Fruit fly (Drosophila melanogaster) whole organism, wandering third instar larva: Measurements from ENCODE around the gene BicD.

Experiments used
- Abd-B ChIP-seq: fragments of >200 bp; optimal IDR thresholded peaks from 2 replicates; lab custom pipeline; 2017; ENCODE audit warnings: missing biosample characterization, missing genetic modification characterization
- CG32264 ChIP-seq: fragments of 200-800 bp; sonication (Bioruptor generic); optimal IDR thresholded peaks from 2 replicates; lab custom pipeline; 2016; ENCODE audit warnings: missing biosample characterization, missing genetic modification characterization
- CG9705 ChIP-seq: fragments of 200-800 bp; sonication (Bioruptor generic); optimal IDR thresholded peaks from 2 replicates; lab custom pipeline; 2018; ENCODE audit warnings: missing biosample characterization, mild to moderate bottlenecking, missing genetic modification characterization
- CrebA ChIP-seq: fragments of 200-800 bp; sonication (Bioruptor generic); optimal IDR thresholded peaks from 2 replicates; lab custom pipeline; 2016; ENCODE audit warnings: missing biosample characterization, mild to moderate bottlenecking, missing genetic modification characterization, borderline replicate concordance
- Dfd ChIP-seq: fragments of >200 bp; optimal IDR thresholded peaks from 2 replicates; lab custom pipeline; 2017; ENCODE audit warnings: missing biosample characterization, missing genetic modification characterization
- Dif ChIP-seq: fragments of 200-275, 200-300 bp; sonication (Bioruptor generic); optimal IDR thresholded peaks from 2 replicates; lab custom pipeline; 2018; ENCODE audit warnings: missing biosample characterization, missing genetic modification characterization; ENCODE audit not compliant: partially characterized antibody
- GATAd ChIP-seq: sonication (Bioruptor generic); optimal IDR thresholded peaks from 2 replicates; lab custom pipeline; 2016; ENCODE audit warnings: missing biosample characterization, missing genetic modification characterization
- HLH106 ChIP-seq: fragments of 200-800 bp; optimal IDR thresholded peaks from 3 replicates; lab custom pipeline; 2019; ENCODE audit warnings: missing biosample characterization, mild to moderate bottlenecking, missing genetic modification characterization, moderate library complexity
- Hnf4 ChIP-seq: fragments of 200-800 bp; sonication (Bioruptor generic); optimal IDR thresholded peaks from 2 replicates; lab custom pipeline; 2016; ENCODE audit warnings: missing biosample characterization, mild to moderate bottlenecking, missing genetic modification characterization
- Hr78 ChIP-seq: fragments of >200 bp; optimal IDR thresholded peaks from 2 replicates; lab custom pipeline; 2017; ENCODE audit warnings: missing biosample characterization, missing genetic modification characterization
- Hr83 ChIP-seq: fragments of 200-300 bp; sonication (Bioruptor generic); optimal IDR thresholded peaks from 2 replicates; lab custom pipeline; 2016; ENCODE audit warnings: missing biosample characterization, mild to moderate bottlenecking, missing genetic modification characterization, moderate library complexity; ENCODE audit not compliant: poor library complexity, severe bottlenecking
- Jra ChIP-seq: sonication (Bioruptor generic); optimal IDR thresholded peaks from 2 replicates; lab custom pipeline; 2016; ENCODE audit warnings: missing biosample characterization, missing genetic modification characterization
- Mio ChIP-seq: sonication (Bioruptor generic); optimal IDR thresholded peaks from 2 replicates; lab custom pipeline; 2016; ENCODE audit warnings: missing biosample characterization, missing genetic modification characterization
- Myc ChIP-seq: fragments of >200 bp; optimal IDR thresholded peaks from 2 replicates; lab custom pipeline; 2017
- N ChIP-seq: fragments of >200 bp; optimal IDR thresholded peaks from 2 replicates; lab custom pipeline; 2018; ENCODE audit warnings: missing biosample characterization, missing external identifiers, missing genetic modification characterization
- OdsH ChIP-seq: fragments of 200-800 bp; sonication (Bioruptor generic); optimal IDR thresholded peaks from 2 replicates; lab custom pipeline; 2016; ENCODE audit warnings: missing biosample characterization, mild to moderate bottlenecking, missing genetic modification characterization
- Rel ChIP-seq, 2 experiments: fragments of 200-800 bp; sonication (Bioruptor generic) in 1 of 2; optimal IDR thresholded peaks; 2 replicates in 1 of 2; 3 replicates in 1 of 2; lab custom pipeline; 2016 to 2019; ENCODE audit warnings: mild to moderate bottlenecking in 2 of 2, missing biosample characterization in 2 of 2, missing genetic modification characterization in 2 of 2, moderate library complexity in 1 of 2
- Sp1 ChIP-seq: fragments of 200-800 bp; sonication (Bioruptor generic); optimal IDR thresholded peaks from 3 replicates; lab custom pipeline; 2019; ENCODE audit warnings: missing biosample characterization, mild to moderate bottlenecking, missing genetic modification characterization, moderate library complexity
- Vsx2 ChIP-seq: fragments of 200-300, 225-300 bp; sonication (Bioruptor generic); optimal IDR thresholded peaks from 2 replicates; lab custom pipeline; 2018; ENCODE audit warnings: missing biosample characterization, missing genetic modification characterization; ENCODE audit not compliant: partially characterized antibody
- br ChIP-seq: fragments of 200-800 bp; sonication (Bioruptor generic); optimal IDR thresholded peaks from 2 replicates; lab custom pipeline; 2016; ENCODE audit warnings: missing biosample characterization, missing genetic modification characterization
- brk ChIP-seq: fragments of 200-800 bp; sonication (Bioruptor generic); optimal IDR thresholded peaks from 2 replicates; lab custom pipeline; 2016; ENCODE audit warnings: missing biosample characterization, mild to moderate bottlenecking, missing genetic modification characterization
- dl ChIP-seq, 2 experiments: fragments of 175-275, 200-275 bp in 1 of 2; fragments of 200-275 bp in 1 of 2; sonication (Bioruptor generic); optimal IDR thresholded peaks; lab custom pipeline; 2018; ENCODE audit warnings: mild to moderate bottlenecking in 2 of 2, missing biosample characterization in 2 of 2, missing genetic modification characterization in 2 of 2, moderate library complexity in 2 of 2; ENCODE audit not compliant: partially characterized antibody in 2 of 2, insufficient read depth in 1 of 2
- dmrt93B ChIP-seq: fragments of 200-800 bp; sonication (Bioruptor generic); optimal IDR thresholded peaks from 2 replicates; lab custom pipeline; 2018; ENCODE audit warnings: missing biosample characterization, mild to moderate bottlenecking, missing genetic modification characterization
- dsf ChIP-seq: sonication (Bioruptor generic); optimal IDR thresholded peaks from 2 replicates; lab custom pipeline; 2016; ENCODE audit warnings: missing biosample characterization, missing genetic modification characterization, borderline replicate concordance
- ey ChIP-seq: fragments of 200-800 bp; sonication (Bioruptor generic); optimal IDR thresholded peaks from 2 replicates; lab custom pipeline; 2016; ENCODE audit warnings: missing biosample characterization, missing genetic modification characterization
- foxo ChIP-seq, 2 experiments: fragments of 200-800 bp; sonication (Bioruptor generic); optimal IDR thresholded peaks; 2 replicates in 1 of 2; 3 replicates in 1 of 2; lab custom pipeline; 2016 to 2017; ENCODE audit warnings: missing biosample characterization in 2 of 2, missing genetic modification characterization in 2 of 2
- fru ChIP-seq: fragments of 200-800 bp; sonication (Bioruptor generic); optimal IDR thresholded peaks from 3 replicates; lab custom pipeline; 2016; ENCODE audit warnings: missing biosample characterization, mild to moderate bottlenecking, missing genetic modification characterization
- h ChIP-seq: fragments of 200-800 bp; sonication (Bioruptor generic); optimal IDR thresholded peaks from 3 replicates; lab custom pipeline; 2016; ENCODE audit warnings: missing biosample characterization, mild to moderate bottlenecking, missing genetic modification characterization
- jim ChIP-seq: fragments of 175-275, 200-325 bp; sonication (Bioruptor generic); optimal IDR thresholded peaks from 2 replicates; lab custom pipeline; 2016; ENCODE audit warnings: missing biosample characterization, mild to moderate bottlenecking, missing genetic modification characterization
- lola ChIP-seq: fragments of >200 bp; optimal IDR thresholded peaks from 2 replicates; lab custom pipeline; 2017; ENCODE audit warnings: missing biosample characterization, missing genetic modification characterization
- pan ChIP-seq: fragments of >200 bp; optimal IDR thresholded peaks from 2 replicates; lab custom pipeline; 2017
- psq ChIP-seq: fragments of 200-800 bp; sonication (Bioruptor generic); optimal IDR thresholded peaks from 3 replicates; lab custom pipeline; 2017; ENCODE audit warnings: missing biosample characterization, mild to moderate bottlenecking, missing genetic modification characterization, moderate library complexity
- rgr ChIP-seq: fragments of 200-800 bp; sonication (Bioruptor generic); optimal IDR thresholded peaks from 3 replicates; lab custom pipeline; 2016; ENCODE audit warnings: missing biosample characterization, mild to moderate bottlenecking, missing genetic modification characterization
- sage ChIP-seq: fragments of 200-800 bp; sonication (Bioruptor generic); optimal IDR thresholded peaks from 2 replicates; lab custom pipeline; 2016; ENCODE audit warnings: missing biosample characterization, mild to moderate bottlenecking, missing genetic modification characterization
- sv ChIP-seq: fragments of 200-800 bp; sonication (Bioruptor generic); optimal IDR thresholded peaks from 3 replicates; lab custom pipeline; 2016; ENCODE audit warnings: missing biosample characterization, missing genetic modification characterization
- tai ChIP-seq: sonication (Bioruptor generic); optimal IDR thresholded peaks from 2 replicates; lab custom pipeline; 2016; ENCODE audit warnings: missing biosample characterization, missing genetic modification characterization
- usp ChIP-seq: fragments of >200 bp; optimal IDR thresholded peaks from 2 replicates; lab custom pipeline; 2017; ENCODE audit warnings: missing biosample characterization, missing genetic modification characterization
- woc ChIP-seq: sonication (Bioruptor generic); optimal IDR thresholded peaks from 2 replicates; lab custom pipeline; 2016; ENCODE audit warnings: missing biosample characterization, mild to moderate bottlenecking, missing genetic modification characterization

The BicD gene

dm6 chr2L:17450505-17451415 lies 22.3 kb downstream of the BicD start:
- peak; percentile 47 for TF ChIP-seq woc (GFP tag; lab: Kevin White, UChicago)
- no peak for TF ChIP-seq Mio (GFP tag; lab: Kevin White, UChicago)
- no peak for TF ChIP-seq Dfd (GFP tag; lab: Kevin White, UChicago)
- no peak for TF ChIP-seq dsf (GFP tag; lab: Kevin White, UChicago)
- no peak for TF ChIP-seq Vsx2 (GFP tag; lab: Kevin White, UChicago)
- no peak for TF ChIP-seq lola (GFP tag; lab: Kevin White, UChicago)
- peak; percentile 3 for TF ChIP-seq brk
- TF ChIP-seq pan (lab: Kevin White, UChicago) = no peak
- TF ChIP-seq sage (GFP tag; lab: Kevin White, UChicago) = no peak
- peak; percentile 78 for TF ChIP-seq OdsH
- peak; percentile 8 for TF ChIP-seq tai
- no peak for TF ChIP-seq GATAd
- TF ChIP-seq Sp1 = peak; percentile 75
- TF ChIP-seq psq (GFP tag; lab: Kevin White, UChicago) = peak; percentile 65
- TF ChIP-seq N (GFP tag; lab: Kevin White, UChicago) = no peak
- TF ChIP-seq HLH106 (tag; lab: Kevin White, UChicago) = peak; percentile 72
- no peak for TF ChIP-seq Myc (lab: Kevin White, UChicago)
- peak; percentile 20 for TF ChIP-seq dmrt93B (GFP tag; lab: Kevin White, UChicago)
- peak in 1 of 2 experiments; percentile 63 for TF ChIP-seq dl (GFP tag; optimal IDR thresholded peaks at IDR 0.05; lab: Kevin White, UChicago; ENCODE audit: insufficient read depth in 1 of 2, partially characterized antibody in 2 of 2)
- no peak for TF ChIP-seq CrebA (GFP tag; lab: Kevin White, UChicago)
- peak in 1 of 2 experiments; percentile 83 for TF ChIP-seq foxo (GFP tag; optimal IDR thresholded peaks at IDR 0.05; lab: Kevin White, UChicago)
- TF ChIP-seq Jra (GFP tag; lab: Kevin White, UChicago) = peak; percentile 71
- TF ChIP-seq Hr83 (GFP tag; lab: Kevin White, UChicago) = no peak
- peak; percentile 27 for TF ChIP-seq CG32264 (GFP tag; lab: Kevin White, UChicago)
- no peak for TF ChIP-seq usp
- TF ChIP-seq fru (GFP tag; lab: Kevin White, UChicago) = peak; percentile 79
- TF ChIP-seq jim = no peak
- TF ChIP-seq sv (GFP tag; lab: Kevin White, UChicago) = peak; percentile 7
- TF ChIP-seq br (GFP tag; lab: Kevin White, UChicago) = peak; percentile 64
- TF ChIP-seq h (GFP tag; lab: Kevin White, UChicago) = peak; percentile 82
- TF ChIP-seq ey = peak; percentile 77
- TF ChIP-seq Abd-B (GFP tag; lab: Kevin White, UChicago) = no peak
- TF ChIP-seq Rel (GFP tag; optimal IDR thresholded peaks at IDR 0.05; lab: Kevin White, UChicago) = no peak
- TF ChIP-seq Rel (tag; optimal IDR thresholded peaks at IDR 0.05; lab: Kevin White, UChicago) = no peak
- TF ChIP-seq Hnf4 (GFP tag; lab: Kevin White, UChicago) = peak; percentile 73
- TF ChIP-seq rgr (GFP tag; lab: Kevin White, UChicago) = peak; percentile 86
- TF ChIP-seq Hr78 (GFP tag; lab: Kevin White, UChicago) = no peak
- TF ChIP-seq Dif (GFP tag; lab: Kevin White, UChicago) = peak; percentile 32
- peak; percentile 43 for TF ChIP-seq CG9705 (GFP tag; lab: Kevin White, UChicago)
